Fruit fly (Drosophila melanogaster) S2 (cell line): ENCODE data around the gene PGRP-LD.

Experiments used
- CG8478 ChIP-seq: fragments of >200 bp; optimal IDR thresholded peaks from 2 replicates; lab custom pipeline; 2018
- CTCF ChIP-seq, 2 experiments: fragments of >200 bp; optimal IDR thresholded peaks; 2 replicates each; lab custom pipeline; 2018

DNA sequence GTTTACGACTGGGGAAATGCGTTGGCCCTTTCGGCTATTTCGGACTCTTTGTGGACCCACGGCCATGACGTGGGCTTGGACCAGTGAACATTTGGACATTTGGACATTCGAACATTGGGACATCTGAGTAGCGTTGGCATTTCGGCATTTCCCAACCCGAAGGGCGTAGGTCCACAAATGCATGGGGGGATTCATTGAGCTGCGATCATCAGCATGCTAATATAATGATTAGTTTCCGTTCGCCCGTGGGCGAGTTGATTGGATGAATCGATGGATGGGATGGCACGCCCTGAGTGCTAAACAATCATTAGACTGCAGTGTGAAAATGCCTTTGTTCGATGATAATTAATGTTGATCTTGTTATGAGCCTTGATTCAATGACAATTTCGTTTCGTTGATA is 7.6 kb downstream of the PGRP-LD start:
- TF ChIP-seq CTCF (optimal IDR thresholded peaks at IDR 0.05; lab: Kevin White, UChicago) (no peak), CG8478 (lab: Kevin White, UChicago) (no peak)
